Worm (Caenorhabditis elegans) whole organism, dauer: ENCODE results near the gene mtl-1.

Experiments used
- unc-62 ChIP-seq: sonication (generic microtip); optimal IDR thresholded peaks from 2 replicates; lab custom pipeline; 2017; ENCODE audit warnings: missing biosample characterization, missing genetic modification reagents, missing genetic modification characterization

Gene mtl-1

DNA sequence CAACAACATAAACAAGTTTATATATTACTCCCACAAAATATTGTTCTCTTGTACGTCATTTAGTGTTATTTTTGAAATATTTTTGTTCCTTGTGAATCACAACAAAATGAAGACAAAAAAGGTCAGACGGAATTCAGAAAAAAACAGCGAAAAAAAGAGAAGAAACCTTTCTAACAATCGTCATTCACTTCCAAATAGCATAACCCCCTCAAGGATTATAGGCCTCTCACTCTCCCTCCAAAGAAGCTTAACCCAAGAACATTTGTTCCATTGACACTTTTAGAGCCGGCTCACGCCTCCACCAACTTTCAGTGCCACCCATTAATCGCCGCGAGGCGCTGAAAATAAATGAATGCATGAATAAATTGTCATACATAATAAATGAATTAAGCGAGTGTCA is 32.1 kb downstream of the mtl-1 start:
- no peak for TF ChIP-seq unc-62 (GFP tag; lab: Kevin White, UChicago)

DNA sequence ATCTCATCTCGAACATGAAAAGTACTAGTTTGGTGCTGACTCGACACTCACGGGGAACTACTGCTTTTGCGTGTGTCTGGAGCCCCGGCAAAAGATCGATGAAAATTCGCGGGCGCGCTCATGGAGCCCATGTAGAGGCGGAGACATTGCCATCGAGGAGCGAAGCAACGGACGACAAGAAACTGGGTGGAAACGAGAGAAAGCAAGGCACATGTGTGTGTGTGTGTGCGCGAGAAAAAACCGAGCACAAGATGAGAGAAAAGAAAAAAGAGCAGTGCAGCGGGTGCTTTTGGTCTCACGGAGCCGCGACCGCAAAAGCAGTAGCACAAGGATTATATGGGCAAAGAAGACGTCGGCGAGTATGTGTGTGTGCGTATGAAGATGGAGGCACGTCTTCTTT is 32.9 kb downstream of the mtl-1 start:
- TF ChIP-seq unc-62 (GFP tag; lab: Kevin White, UChicago) = no peak

DNA sequence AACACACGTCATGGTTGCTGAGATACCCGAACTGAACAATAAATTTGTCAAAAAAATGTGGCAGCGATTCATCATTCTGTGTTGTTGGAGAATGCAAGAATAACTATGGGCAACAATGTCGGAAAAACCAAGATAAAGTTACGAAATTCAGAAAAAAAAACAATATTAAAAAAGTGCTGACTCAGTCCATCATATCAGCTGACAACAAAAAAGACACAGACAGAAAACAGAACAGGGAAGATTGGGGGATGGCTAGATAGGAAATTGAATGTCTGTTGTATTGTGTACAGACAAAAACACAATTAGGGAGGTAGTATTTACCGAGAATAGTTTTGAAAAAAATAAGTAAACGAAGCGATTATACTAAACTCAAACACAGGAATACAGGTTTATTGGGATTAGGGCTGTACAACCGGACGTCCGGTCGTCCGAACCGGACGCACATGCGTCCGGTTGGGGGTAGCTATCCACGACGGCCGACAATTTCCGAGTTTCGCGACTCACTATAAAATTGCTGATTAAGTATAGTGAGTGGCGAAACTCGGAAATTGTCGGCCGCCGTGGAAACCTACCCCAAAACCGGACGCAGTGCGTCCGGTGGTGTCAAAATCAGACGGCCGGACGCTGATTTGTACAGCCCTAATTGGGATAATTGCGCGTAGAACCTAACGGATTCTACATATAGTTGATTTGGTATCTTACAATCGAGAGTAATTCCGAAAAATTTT is 34.0 kb downstream of the mtl-1 start:
- no peak for TF ChIP-seq unc-62 (GFP tag; lab: Kevin White, UChicago)

DNA sequence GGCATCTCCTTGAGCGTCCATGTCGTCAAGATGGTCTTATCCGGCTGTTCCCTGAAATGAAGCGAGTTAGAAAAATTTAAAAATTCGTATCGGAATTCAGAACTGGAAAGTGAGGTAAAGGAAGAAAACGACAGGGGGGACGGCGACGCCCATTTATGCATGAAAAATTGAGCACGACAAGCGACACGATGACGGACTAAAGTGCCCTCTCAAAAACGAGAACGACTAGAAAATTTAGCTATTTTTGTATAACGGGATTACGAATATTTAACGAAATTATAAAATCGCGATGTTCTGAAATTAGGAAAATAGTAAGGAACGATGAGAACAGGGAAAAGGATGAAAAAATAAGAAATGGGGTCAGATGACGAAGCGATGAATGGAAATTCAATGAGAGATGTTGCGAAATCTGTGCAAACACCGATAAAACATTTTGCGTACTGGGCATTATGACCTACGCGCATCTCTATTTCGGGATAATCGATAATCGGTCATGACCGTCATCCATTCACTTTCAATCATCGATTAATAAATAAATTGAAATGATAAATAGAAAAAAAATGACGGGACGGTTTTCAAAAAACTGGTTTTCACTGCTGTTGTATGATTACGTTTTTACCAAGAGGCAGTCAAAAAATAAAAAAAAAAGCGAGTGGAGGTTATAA is 35.1 kb downstream of the mtl-1 start, which contains the start of gene snb-1:
Gene snb-1, minus strand, starts transcription at position 51 of the 665 bp plus-strand sequence.
- TF ChIP-seq unc-62 (GFP tag; lab: Kevin White, UChicago) = no peak

DNA sequence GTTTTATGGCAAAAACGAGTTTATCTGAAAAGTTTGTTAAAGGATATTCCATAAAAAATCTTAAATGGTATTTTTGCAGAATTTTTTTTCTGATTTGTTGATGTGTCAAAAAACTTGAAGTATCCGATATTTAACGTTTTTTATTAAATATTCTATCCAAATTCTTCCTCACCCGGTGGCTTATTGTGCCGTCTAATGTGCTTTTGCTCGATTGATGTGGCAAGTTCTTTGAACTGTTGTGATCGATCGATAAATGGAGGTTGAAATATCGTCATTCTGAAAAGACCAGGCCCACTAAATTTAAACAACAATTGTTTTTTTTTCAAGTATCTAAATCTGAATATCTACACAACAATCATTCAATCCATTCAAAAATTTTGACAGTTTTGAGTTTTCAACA is 36.5 kb downstream of the mtl-1 start, which contains the start of gene syx-18:
Gene syx-18, minus strand, starts transcription at position 276 of the 400 bp plus-strand sequence.
- TF ChIP-seq unc-62 (GFP tag; lab: Kevin White, UChicago) = no peak

DNA sequence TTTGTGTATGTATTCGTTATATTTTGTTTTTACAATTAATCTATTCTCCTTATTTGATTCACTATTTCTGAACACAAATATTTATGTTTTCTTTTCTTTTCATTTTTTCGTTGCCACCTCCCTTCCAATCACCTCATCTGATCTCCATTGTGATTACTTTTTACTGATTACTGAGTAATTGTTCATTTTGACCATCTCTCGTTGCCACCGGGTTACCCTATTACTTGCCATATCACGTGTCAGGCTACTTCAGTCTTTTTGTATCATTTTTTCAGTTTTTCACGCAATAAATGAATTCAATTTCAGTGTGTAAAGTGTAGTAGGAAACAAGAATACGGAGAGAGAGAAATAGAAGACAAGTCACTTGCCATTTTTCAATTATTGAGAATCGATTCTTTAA is 39.6 kb downstream of the mtl-1 start, which contains the start of gene T10H9.8:
Gene T10H9.8, plus strand, starts transcription at position 301 of the 400 bp plus-strand sequence.
- TF ChIP-seq unc-62 (GFP tag; lab: Kevin White, UChicago) = no peak

DNA sequence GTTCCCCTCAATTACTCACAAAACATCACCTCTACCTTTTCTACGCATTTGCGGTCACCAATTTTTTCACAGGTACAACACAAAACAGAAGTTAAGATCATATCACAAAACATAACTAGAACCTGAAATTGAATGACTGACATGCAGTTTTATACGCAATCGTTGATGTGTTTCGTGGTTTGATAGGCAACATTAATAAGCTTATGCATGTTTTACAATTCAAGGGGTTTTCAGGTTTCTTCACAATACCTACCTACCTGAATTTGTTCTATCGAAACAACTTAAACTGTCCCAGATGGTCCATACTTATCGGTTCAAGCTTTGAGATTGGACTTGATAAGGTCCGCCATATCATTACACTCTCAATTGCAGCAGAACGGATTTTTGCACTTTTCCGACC is 41.2 kb downstream of the mtl-1 start:
- no peak for TF ChIP-seq unc-62 (GFP tag; lab: Kevin White, UChicago)

DNA sequence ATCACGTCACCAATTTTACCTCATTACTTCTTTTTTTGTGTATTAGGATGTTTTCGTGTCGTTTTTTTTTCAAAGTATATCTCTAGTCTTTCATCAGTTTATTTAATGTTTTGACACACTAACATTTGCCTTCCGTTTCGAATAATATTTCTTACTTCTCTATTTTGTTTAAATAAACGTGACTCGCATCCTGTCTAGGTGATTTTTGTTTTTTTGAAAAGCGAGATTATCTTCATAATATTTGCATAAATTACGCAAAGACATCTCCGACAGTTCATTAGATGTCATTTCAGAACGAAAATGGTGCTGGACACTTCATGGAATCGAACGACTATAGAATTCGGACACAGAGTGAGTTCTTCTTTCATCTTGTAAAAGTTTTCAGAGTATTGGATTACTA is 42.3 kb downstream of the mtl-1 start, which contains the start of gene T10H9.1:
Gene T10H9.1, plus strand, starts transcription at position 301 of the 400 bp plus-strand sequence.
- TF ChIP-seq unc-62 (GFP tag; lab: Kevin White, UChicago) = no peak

DNA sequence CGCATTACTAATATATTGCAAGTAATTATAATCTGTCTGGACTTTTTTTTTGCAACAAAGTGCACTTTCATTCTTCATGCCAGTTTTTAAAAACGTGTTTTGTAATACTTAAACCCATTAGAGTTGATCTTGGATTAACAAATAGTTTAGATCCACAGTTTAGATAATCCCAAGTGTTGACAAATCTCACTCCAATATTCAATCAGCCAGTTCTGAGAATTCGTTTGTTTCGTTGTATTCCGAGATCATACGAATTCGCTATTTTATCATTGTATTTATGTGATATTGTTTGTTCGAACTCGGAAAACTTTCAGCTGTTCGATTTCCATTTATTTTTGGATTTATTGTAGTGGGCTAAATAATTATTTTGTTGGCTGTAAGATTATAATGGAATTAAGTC is 45.9 kb downstream of the mtl-1 start:
- no peak for TF ChIP-seq unc-62 (GFP tag; lab: Kevin White, UChicago)
